Worm (Caenorhabditis elegans): Measurements from ENCODE around the gene lgc-23.

DNA sequence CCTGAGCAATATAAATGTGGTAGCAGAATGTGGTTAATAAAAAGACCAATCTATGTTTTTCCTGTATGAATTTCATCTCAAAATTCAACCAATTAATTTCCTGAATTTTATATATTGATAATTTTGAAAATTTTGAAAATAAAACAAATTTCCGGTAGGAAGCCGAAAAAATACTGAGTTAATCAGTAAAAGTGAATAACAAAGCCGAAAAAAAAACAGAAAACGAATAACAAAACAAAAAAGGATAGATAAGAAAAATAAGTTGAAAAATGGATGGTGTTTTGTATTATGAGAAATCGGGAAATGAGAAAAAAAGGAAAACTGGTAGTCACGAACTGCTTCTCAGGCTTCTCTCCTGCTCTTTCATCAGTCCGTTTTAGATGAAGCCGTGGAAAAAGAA, 8.8 kb downstream of the lgc-23 start, which contains the start of gene tmem-145:
- TF ChIP-seq lin-13 (tag; optimal IDR thresholded peaks at IDR 0.05) (no peak), unc-62 (GFP tag; optimal IDR thresholded peaks at IDR 0.05) (no peak), lsy-2 (tag; optimal IDR thresholded peaks at IDR 0.05) (no peak), unc-120 (tag; optimal IDR thresholded peaks at IDR 0.05; ENCODE audit: poor library complexity, severe bottlenecking) (no peak), zip-8 (tag; optimal IDR thresholded peaks at IDR 0.05) (no peak), elt-3 (tag; optimal IDR thresholded peaks at IDR 0.05) (no peak), nhr-237 (tag; optimal IDR thresholded peaks at IDR 0.05) (no peak), elt-1 (tag; optimal IDR thresholded peaks at IDR 0.05; ENCODE audit: borderline replicate concordance, insufficient read depth) (no peak), nhr-12 (tag; optimal IDR thresholded peaks at IDR 0.05) (no peak), pha-4 (tag; optimal IDR thresholded peaks at IDR 0.05) (no peak), ces-1 (GFP tag; optimal IDR thresholded peaks at IDR 0.05) (no peak), ztf-11 (tag; optimal IDR thresholded peaks at IDR 0.05) (no peak)

Measured in whole organism, mixed stage, embryonic.